Worm (Caenorhabditis elegans): ENCODE data around the gene wago-5.

DNA sequence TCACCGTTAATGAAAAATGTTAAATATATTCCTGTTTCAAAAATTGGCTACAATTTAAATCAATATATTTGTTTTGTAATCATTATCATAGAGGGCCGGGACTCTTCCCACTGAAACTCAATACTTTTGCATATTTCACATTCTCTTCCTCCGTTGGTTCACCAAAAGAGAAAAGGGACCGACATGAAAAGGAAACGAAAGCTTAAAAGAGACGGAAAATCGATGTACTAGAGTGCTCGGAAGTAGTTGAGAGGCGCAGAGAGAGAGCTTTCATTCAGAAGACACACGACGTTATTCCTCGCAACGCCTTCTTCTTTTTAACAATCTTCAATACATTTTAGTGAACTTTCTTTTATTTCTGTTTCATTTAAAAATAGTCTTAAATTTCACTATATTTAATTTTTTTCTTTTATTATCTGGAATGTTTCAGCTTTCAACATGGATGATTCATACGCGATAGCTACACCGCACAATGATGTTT lies 5.0 kb upstream of the wago-5 start, which contains the start of gene ehs-1:
- TF ChIP-seq dpl-1 (GFP tag; optimal IDR thresholded peaks at IDR 0.05) = peak; percentile 2
- TF ChIP-seq lin-39 (tag; optimal IDR thresholded peaks at IDR 0.05) = no peak
- no peak for TF ChIP-seq snpc-4 (tag; optimal IDR thresholded peaks at IDR 0.05)
- no peak for TF ChIP-seq nhr-25 (tag; optimal IDR thresholded peaks at IDR 0.05; ENCODE audit: borderline replicate concordance, insufficient read depth)
- no peak for TF ChIP-seq ztf-11 (tag; optimal IDR thresholded peaks at IDR 0.05)
- no peak for TF ChIP-seq cey-2 (tag; optimal IDR thresholded peaks at IDR 0.05; ENCODE audit: borderline replicate concordance, insufficient read depth)
- no peak for TF ChIP-seq skn-1 (tag; optimal IDR thresholded peaks at IDR 0.05)
- no peak for TF ChIP-seq nhr-6 (tag; optimal IDR thresholded peaks at IDR 0.05)
- no peak for TF ChIP-seq spr-3 (GFP tag; optimal IDR thresholded peaks at IDR 0.05)

Data from whole organism, L4 larva.